Fruit fly (Drosophila melanogaster) whole organism, prepupa: ENCODE data around the gene Alg2.

Source experiments
- CG10631 ChIP-seq: fragments of 200-800 bp; sonication (Bioruptor generic); optimal IDR thresholded peaks from 2 replicates; lab custom pipeline; 2016; ENCODE audit warnings: missing biosample characterization, missing genetic modification characterization
- CG11294 ChIP-seq: fragments of 200-800 bp; sonication (Bioruptor generic); IDR thresholded peaks from 2 replicates; pipeline ENCODE4 v1.3.6; 2022; ENCODE audit warnings: missing biosample characterization, missing genetic modification characterization
- CG11762 ChIP-seq: fragments of 200-800 bp; sonication (Bioruptor generic); optimal IDR thresholded peaks from 3 replicates; lab custom pipeline; 2016; ENCODE audit warnings: missing biosample characterization, missing genetic modification characterization; ENCODE audit not compliant: insufficient read depth
- CG15336 ChIP-seq: fragments of 200-800 bp; sonication (Bioruptor generic); IDR thresholded peaks from 2 replicates; pipeline ENCODE4 v1.3.6; 2022; ENCODE audit warnings: missing biosample characterization, missing genetic modification characterization
- CG1621 ChIP-seq: fragments of 200-800 bp; sonication (Bioruptor generic); optimal IDR thresholded peaks from 3 replicates; lab custom pipeline; 2018; ENCODE audit warnings: missing biosample characterization, mild to moderate bottlenecking, missing genetic modification characterization
- CG16779 ChIP-seq: fragments of 200-800 bp; sonication (Bioruptor generic); optimal IDR thresholded peaks from 3 replicates; lab custom pipeline; 2017; ENCODE audit warnings: missing biosample characterization, mild to moderate bottlenecking, missing genetic modification characterization
- CG3032 ChIP-seq: fragments of 200-800 bp; optimal IDR thresholded peaks from 2 replicates; lab custom pipeline; 2019; ENCODE audit warnings: missing biosample characterization, mild to moderate bottlenecking, missing genetic modification characterization, moderate library complexity
- CG31627 ChIP-seq: fragments of 200-800 bp; sonication (Bioruptor generic); optimal IDR thresholded peaks from 3 replicates; lab custom pipeline; 2016; ENCODE audit warnings: missing biosample characterization, missing genetic modification characterization
- CG32006 ChIP-seq: fragments of 200-800 bp; sonication (Bioruptor generic); optimal IDR thresholded peaks from 3 replicates; lab custom pipeline; 2017; ENCODE audit warnings: missing biosample characterization, mild to moderate bottlenecking, missing genetic modification characterization
- CG34406 ChIP-seq: fragments of 200-800 bp; sonication (Bioruptor generic); optimal IDR thresholded peaks from 3 replicates; lab custom pipeline; 2016; ENCODE audit warnings: missing biosample characterization, missing genetic modification characterization
- CG3919 ChIP-seq: fragments of 200-800 bp; sonication (Bioruptor generic); optimal IDR thresholded peaks from 3 replicates; lab custom pipeline; 2016; ENCODE audit warnings: missing biosample characterization, missing genetic modification characterization
- CG4318 ChIP-seq: fragments of 200-800 bp; sonication (Bioruptor generic); optimal IDR thresholded peaks from 3 replicates; lab custom pipeline; 2017; ENCODE audit warnings: missing biosample characterization, mild to moderate bottlenecking, missing genetic modification characterization
- CG6276 ChIP-seq: fragments of 200-800 bp; sonication (Bioruptor generic); optimal IDR thresholded peaks from 2 replicates; lab custom pipeline; 2017; ENCODE audit warnings: missing biosample characterization, mild to moderate bottlenecking, missing genetic modification characterization
- CG6808 ChIP-seq: fragments of 200-800 bp; sonication (Bioruptor generic); optimal IDR thresholded peaks from 3 replicates; lab custom pipeline; 2017; ENCODE audit warnings: missing biosample characterization, missing genetic modification characterization, mild to moderate bottlenecking, moderate library complexity, missing genetic modification reagents
- CG6854 ChIP-seq: fragments of 200-800 bp; sonication (Bioruptor generic); optimal IDR thresholded peaks from 2 replicates; lab custom pipeline; 2017; ENCODE audit warnings: missing biosample characterization, mild to moderate bottlenecking, missing genetic modification characterization
- CG7368 ChIP-seq: fragments of 200-800 bp; sonication (Bioruptor generic); optimal IDR thresholded peaks from 3 replicates; lab custom pipeline; 2016; ENCODE audit warnings: missing biosample characterization, missing genetic modification characterization
- CG8119 ChIP-seq: fragments of 200-800 bp; sonication (Bioruptor generic); IDR thresholded peaks from 3 replicates; pipeline ENCODE4 v1.3.6; 2022; ENCODE audit warnings: missing biosample characterization, missing genetic modification characterization
- CG8319 ChIP-seq: fragments of 200-800 bp; sonication (Bioruptor generic); optimal IDR thresholded peaks from 3 replicates; lab custom pipeline; 2016; ENCODE audit warnings: missing biosample characterization, missing genetic modification characterization
- CG8632 ChIP-seq: fragments of 200-800 bp; sonication (Bioruptor generic); optimal IDR thresholded peaks from 3 replicates; lab custom pipeline; 2016; ENCODE audit warnings: missing biosample characterization, missing genetic modification characterization
- Eip75B ChIP-seq: fragments of 200-800 bp; sonication (Bioruptor generic); optimal IDR thresholded peaks from 3 replicates; lab custom pipeline; 2016; ENCODE audit warnings: missing biosample characterization, missing genetic modification characterization
- Eip78C ChIP-seq: fragments of 200-800 bp; sonication (Bioruptor generic); peaks from one replicate; lab custom pipeline; 2016; ENCODE audit warnings: missing biosample characterization, missing genetic modification characterization
- Eip93F ChIP-seq: fragments of 200-800 bp; sonication (Bioruptor generic); optimal IDR thresholded peaks from 2 replicates; lab custom pipeline; 2016; ENCODE audit warnings: missing biosample characterization, mild to moderate bottlenecking, missing genetic modification characterization
- Ets21C ChIP-seq: fragments of 200-800 bp; sonication (Bioruptor generic); optimal IDR thresholded peaks from 3 replicates; lab custom pipeline; 2016; ENCODE audit warnings: missing biosample characterization, missing genetic modification characterization
- Ets96B ChIP-seq: fragments of 200-800 bp; optimal IDR thresholded peaks from 2 replicates; lab custom pipeline; 2019; ENCODE audit warnings: missing biosample characterization, mild to moderate bottlenecking, missing genetic modification characterization, moderate library complexity
- Gug ChIP-seq: fragments of 200-800 bp; sonication (Bioruptor generic); IDR thresholded peaks from 2 replicates; pipeline ENCODE4 v1.3.6; 2022; ENCODE audit warnings: missing biosample characterization, missing genetic modification characterization
- Hr39 ChIP-seq: fragments of 200-800 bp; sonication (Bioruptor generic); optimal IDR thresholded peaks from 2 replicates; lab custom pipeline; 2016; ENCODE audit warnings: missing biosample characterization, missing genetic modification characterization
- Hr4 ChIP-seq: fragments of 200-800 bp; sonication (Bioruptor generic); optimal IDR thresholded peaks from 3 replicates; lab custom pipeline; 2016; ENCODE audit warnings: missing biosample characterization, missing genetic modification characterization
- Lpt ChIP-seq: fragments of 200-800 bp; sonication (Bioruptor generic); optimal IDR thresholded peaks from 3 replicates; lab custom pipeline; 2016; ENCODE audit warnings: missing biosample characterization, missing genetic modification characterization
- Met ChIP-seq: fragments of 200-800 bp; sonication (Bioruptor generic); optimal IDR thresholded peaks from 3 replicates; lab custom pipeline; 2016; ENCODE audit warnings: missing biosample characterization, missing genetic modification characterization
- OdsH ChIP-seq: fragments of 200-800 bp; sonication (Bioruptor generic); optimal IDR thresholded peaks from 3 replicates; lab custom pipeline; 2016; ENCODE audit warnings: missing biosample characterization, missing genetic modification characterization
- Smox ChIP-seq: fragments of 200-800 bp; sonication (Bioruptor generic); optimal IDR thresholded peaks from 3 replicates; lab custom pipeline; 2016; ENCODE audit warnings: missing biosample characterization, missing genetic modification characterization
- Sox102F ChIP-seq: fragments of 200-800 bp; sonication (Bioruptor generic); optimal IDR thresholded peaks from 2 replicates; lab custom pipeline; 2016; ENCODE audit warnings: missing biosample characterization, mild to moderate bottlenecking, missing genetic modification characterization
- Sox14 ChIP-seq: fragments of 200-800 bp; sonication (Bioruptor generic); optimal IDR thresholded peaks from 3 replicates; lab custom pipeline; 2016; ENCODE audit warnings: missing biosample characterization, missing genetic modification characterization
- achi ChIP-seq: fragments of 200-800 bp; sonication (Bioruptor generic); optimal IDR thresholded peaks from 3 replicates; lab custom pipeline; 2016; ENCODE audit warnings: missing biosample characterization, missing genetic modification characterization
- acj6 ChIP-seq: fragments of 200-800 bp; sonication (Bioruptor generic); optimal IDR thresholded peaks from 3 replicates; lab custom pipeline; 2016; ENCODE audit warnings: missing biosample characterization, missing genetic modification characterization
- cyc ChIP-seq: fragments of 200-800 bp; sonication (Bioruptor generic); optimal IDR thresholded peaks from 3 replicates; lab custom pipeline; 2016; ENCODE audit warnings: missing biosample characterization, missing genetic modification characterization
- dac ChIP-seq: fragments of 200-800 bp; sonication (Bioruptor generic); optimal IDR thresholded peaks from 2 replicates; lab custom pipeline; 2017; ENCODE audit warnings: missing biosample characterization, mild to moderate bottlenecking, missing genetic modification characterization
- esn ChIP-seq: fragments of 200-800 bp; sonication (Bioruptor generic); optimal IDR thresholded peaks from 2 replicates; lab custom pipeline; 2016; ENCODE audit warnings: missing biosample characterization, mild to moderate bottlenecking, missing genetic modification characterization, moderate library complexity
- fd59A ChIP-seq: fragments of 200-800 bp; sonication (Bioruptor generic); optimal IDR thresholded peaks from 2 replicates; lab custom pipeline; 2017; ENCODE audit warnings: missing biosample characterization, mild to moderate bottlenecking, missing genetic modification characterization, missing genetic modification reagents
- fkh ChIP-seq: fragments of 200-800 bp; sonication (Bioruptor generic); optimal IDR thresholded peaks from 3 replicates; lab custom pipeline; 2017; ENCODE audit warnings: missing biosample characterization, mild to moderate bottlenecking, missing genetic modification characterization, moderate library complexity
- lz ChIP-seq: fragments of 200-800 bp; sonication (Bioruptor generic); optimal IDR thresholded peaks from 3 replicates; lab custom pipeline; 2016; ENCODE audit warnings: missing biosample characterization, missing genetic modification characterization
- net ChIP-seq: fragments of 200-800 bp; sonication (Bioruptor generic); optimal IDR thresholded peaks from 3 replicates; lab custom pipeline; 2016; ENCODE audit warnings: missing biosample characterization, missing genetic modification characterization
- spab ChIP-seq: fragments of 200-800 bp; sonication (Bioruptor generic); optimal IDR thresholded peaks from 2 replicates; lab custom pipeline; 2017; ENCODE audit warnings: missing biosample characterization, mild to moderate bottlenecking, missing genetic modification characterization, missing genetic modification reagents
- ss ChIP-seq, 2 experiments: fragments of 200-800 bp; sonication (Bioruptor generic); optimal IDR thresholded peaks; 2 replicates in 1 of 2; 3 replicates in 1 of 2; lab custom pipeline; 2017 to 2018; ENCODE audit warnings: mild to moderate bottlenecking in 2 of 2, missing biosample characterization in 2 of 2, missing genetic modification characterization in 2 of 2, moderate library complexity in 1 of 2
- svp ChIP-seq: fragments of 200-800 bp; sonication (Bioruptor generic); peaks from one replicate; lab custom pipeline; 2016; ENCODE audit warnings: missing biosample characterization, missing genetic modification characterization
- topi ChIP-seq: fragments of 200-800 bp; sonication (Bioruptor generic); optimal IDR thresholded peaks from 3 replicates; lab custom pipeline; 2016; ENCODE audit warnings: missing biosample characterization, missing genetic modification characterization
- vri ChIP-seq: fragments of 200-800 bp; sonication (Bioruptor generic); optimal IDR thresholded peaks from 3 replicates; lab custom pipeline; 2016; ENCODE audit warnings: missing biosample characterization, mild to moderate bottlenecking, missing genetic modification characterization

Alg2 gene

dm6 chr3L:3125649-3126130, 17.9 kb upstream of the Alg2 start (continued):
- peak; percentile 92 for TF ChIP-seq Eip78C (GFP tag; lab: Kevin White, UChicago)
- TF ChIP-seq acj6 (GFP tag; lab: Kevin White, UChicago): peak; percentile 50
- peak; percentile 19 for TF ChIP-seq Hr39 (GFP tag; lab: Kevin White, UChicago)
- TF ChIP-seq Smox (GFP tag; lab: Kevin White, UChicago): peak; percentile 17
- peak; percentile 48 for TF ChIP-seq Sox102F (GFP tag; lab: Kevin White, UChicago)
- peak; percentile 22 for TF ChIP-seq Lpt (GFP tag; lab: Kevin White, UChicago)
- TF ChIP-seq CG10631: peak; percentile 6

DNA sequence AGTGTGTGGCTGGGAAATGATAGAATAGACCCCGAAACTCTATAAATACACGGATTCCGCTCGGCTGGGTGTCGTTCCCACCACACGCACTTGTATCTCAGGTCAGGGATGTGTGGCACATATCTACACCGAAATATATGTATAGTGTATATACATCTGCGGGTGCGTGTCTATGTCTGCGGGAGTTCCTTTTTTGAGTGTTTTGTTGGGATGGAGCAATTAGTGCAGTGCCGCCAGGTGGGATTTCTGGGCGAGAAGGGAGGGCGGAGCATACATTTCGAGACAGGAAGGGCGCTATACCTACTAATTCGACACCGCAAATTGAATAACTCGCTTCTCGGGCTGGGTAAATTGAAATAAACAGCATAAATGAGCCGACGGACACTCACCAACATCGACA, 17.1 kb upstream of the Alg2 start:
- peak; percentile 44 for TF ChIP-seq svp (GFP tag; lab: Kevin White, UChicago)
- peak in 1 of 2 experiments; percentile 10 for TF ChIP-seq ss (GFP tag; optimal IDR thresholded peaks at IDR 0.05; lab: Kevin White, UChicago)
- TF ChIP-seq vri: no peak
- TF ChIP-seq net (GFP tag; lab: Kevin White, UChicago): no peak

DNA sequence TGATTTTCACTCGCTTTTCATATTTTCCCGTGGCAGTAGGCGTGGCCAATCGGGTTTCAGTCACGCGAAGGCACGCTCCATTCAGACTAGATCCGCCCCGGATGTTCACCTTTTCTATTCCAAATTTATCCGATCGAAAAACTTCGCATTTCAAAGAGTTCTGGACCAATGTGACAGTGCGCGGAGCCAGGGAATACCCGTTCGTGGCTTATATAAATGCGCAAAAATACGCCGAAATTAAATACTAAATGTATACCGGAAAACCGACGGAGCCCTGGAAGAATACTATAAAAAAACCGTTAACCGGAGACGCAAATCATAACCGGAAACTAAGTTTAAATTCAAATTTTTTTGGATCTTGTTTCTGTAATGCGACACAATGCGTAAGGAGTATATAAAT, 16.1 kb upstream of the Alg2 start, which contains the start of gene promL:
Gene promL, minus strand, starts transcription at position 181 of the 400 bp plus-strand sequence.
- TF ChIP-seq Sox102F (GFP tag; lab: Kevin White, UChicago) (peak; percentile 53), Eip75B (GFP tag; lab: Kevin White, UChicago) (peak; percentile 64), spab (no peak), Ets21C (GFP tag; lab: Kevin White, UChicago) (peak; percentile 19), cyc (GFP tag; lab: Kevin White, UChicago) (peak; percentile 32), CG1621 (peak; percentile 88), CG8319 (GFP tag; lab: Kevin White, UChicago) (no peak), CG3032 (tag; lab: Kevin White, UChicago) (peak; percentile 21), CG11294 (GFP tag; lab: Robert Waterston, UW) (no peak), esn (GFP tag; lab: Kevin White, UChicago) (peak; percentile 65), CG31627 (peak; percentile 27), OdsH (GFP tag; lab: Kevin White, UChicago) (no peak), CG6854 (peak; percentile 54), ss (GFP tag; optimal IDR thresholded peaks at IDR 0.05; lab: Kevin White, UChicago) (peak; percentile 44 to 49), Lpt (GFP tag; lab: Kevin White, UChicago) (no peak), CG4318 (GFP tag; lab: Kevin White, UChicago) (no peak), CG7368 (GFP tag; lab: Kevin White, UChicago) (no peak), Gug (GFP tag; lab: Robert Waterston, UW) (no peak), CG6808 (peak; percentile 6), Eip93F (GFP tag; lab: Kevin White, UChicago) (no peak), CG16779 (tag; lab: Kevin White, UChicago) (peak; percentile 29), fkh (GFP tag; lab: Kevin White, UChicago) (peak; percentile 38), Met (GFP tag; lab: Kevin White, UChicago) (peak; percentile 54), Hr4 (GFP tag; lab: Kevin White, UChicago) (no peak), Hr39 (GFP tag; lab: Kevin White, UChicago) (peak; percentile 16), Ets96B (tag; lab: Kevin White, UChicago) (no peak), CG3919 (GFP tag; lab: Kevin White, UChicago) (peak; percentile 38), dac (GFP tag; lab: Kevin White, UChicago) (peak; percentile 0), CG34406 (GFP tag; lab: Kevin White, UChicago) (no peak), CG15336 (GFP tag; lab: Robert Waterston, UW) (peak; percentile 20; the same call in 1 of the 2 replicates), svp (GFP tag; lab: Kevin White, UChicago) (no peak), acj6 (GFP tag; lab: Kevin White, UChicago) (no peak), Sox14 (peak; percentile 78), CG6276 (no peak), achi (GFP tag; lab: Kevin White, UChicago) (no peak), Eip78C (GFP tag; lab: Kevin White, UChicago) (peak; percentile 87), CG8632 (peak; percentile 19), fd59A (GFP tag; lab: Kevin White, UChicago) (no peak), CG32006 (GFP tag; lab: Kevin White, UChicago) (no peak), lz (GFP tag; lab: Kevin White, UChicago) (peak; percentile 56), vri (peak; percentile 30), CG11762 (GFP tag; lab: Kevin White, UChicago) (no peak), topi (GFP tag; lab: Kevin White, UChicago) (peak; percentile 55), CG8119 (GFP tag; lab: Robert Waterston, UW) (0 out of 3 replicates have a peak, but pooled peaks have one; percentile 13)
